Fruit fly (Drosophila melanogaster) whole organism, embryonic: ENCODE data around the gene Clk.
A peak's percentile ranks its signal among the peaks of the same experiment; 100 is the strongest.

Experiments used
- Ada2b ChIP-seq: fragments of 200-800 bp; sonication (Bioruptor generic); IDR thresholded peaks from 2 replicates; pipeline ENCODE4 v1.3.6; 2022; ENCODE audit warnings: missing biosample characterization, missing genetic modification characterization
- Adf1 ChIP-seq: fragments of 200-800 bp; sonication (Bioruptor generic); IDR thresholded peaks from 2 replicates; pipeline ENCODE4 v1.3.6; 2022; ENCODE audit warnings: missing biosample characterization, missing genetic modification characterization
- Antp ChIP-seq: fragments of 200-800 bp; sonication (Bioruptor generic); optimal IDR thresholded peaks from 3 replicates; lab custom pipeline; 2016; ENCODE audit warnings: missing biosample characterization, missing genetic modification characterization
- Awh ChIP-seq: fragments of 200-800 bp; sonication (Bioruptor generic); IDR thresholded peaks from 2 replicates; pipeline ENCODE4, ENCODE4 v1.3.6; 2022; ENCODE audit warnings: missing biosample characterization, missing genetic modification characterization
- Bgb ChIP-seq: fragments of 200-800 bp; sonication (Bioruptor generic); IDR thresholded peaks from 2 replicates; pipeline ENCODE4 v1.3.6; 2022; ENCODE audit warnings: missing biosample characterization, missing genetic modification characterization; ENCODE audit not compliant: partially characterized antibody
- CG10462 ChIP-seq: fragments of 200-800 bp; sonication (Bioruptor generic); optimal IDR thresholded peaks from 2 replicates; lab custom pipeline; 2016; ENCODE audit warnings: missing biosample characterization, missing genetic modification characterization
- CG12071 ChIP-seq: fragments of 200-800 bp; sonication (Bioruptor generic); optimal IDR thresholded peaks from 3 replicates; lab custom pipeline; 2018; ENCODE audit warnings: missing biosample characterization, mild to moderate bottlenecking, missing genetic modification characterization
- CG12219 ChIP-seq: fragments of 200-800 bp; sonication (Bioruptor generic); optimal IDR thresholded peaks from 3 replicates; lab custom pipeline; 2018; ENCODE audit warnings: missing biosample characterization, mild to moderate bottlenecking, missing genetic modification characterization
- CG13287 ChIP-seq: fragments of 200-800 bp; sonication (Bioruptor generic); IDR thresholded peaks from 2 replicates; pipeline ENCODE4 v1.3.6; 2022; ENCODE audit warnings: missing biosample characterization, missing genetic modification characterization; ENCODE audit not compliant: partially characterized antibody
- CG14441 ChIP-seq: fragments of 200-800 bp; sonication (Bioruptor generic); IDR thresholded peaks from 2 replicates; pipeline ENCODE4 v1.3.6; 2022; ENCODE audit warnings: missing biosample characterization, missing genetic modification characterization
- CG14860 ChIP-seq: fragments of 200-800 bp; sonication (Bioruptor generic); IDR thresholded peaks from 3 replicates; pipeline ENCODE4 v1.3.6; 2022; ENCODE audit warnings: missing biosample characterization, missing genetic modification characterization; ENCODE audit not compliant: partially characterized antibody
- CG15514 ChIP-seq: fragments of 200-800 bp; sonication (Bioruptor generic); optimal IDR thresholded peaks from 3 replicates; lab custom pipeline; 2017; ENCODE audit warnings: missing biosample characterization, missing genetic modification characterization, mild to moderate bottlenecking, moderate library complexity, missing genetic modification reagents
- CG17359 ChIP-seq: fragments of 200-800 bp; sonication (Bioruptor generic); optimal IDR thresholded peaks from 3 replicates; lab custom pipeline; 2018; ENCODE audit warnings: missing biosample characterization, mild to moderate bottlenecking, missing genetic modification characterization, moderate library complexity
- CG17385 ChIP-seq: fragments of 200-800 bp; sonication (Bioruptor generic); optimal IDR thresholded peaks from 3 replicates; lab custom pipeline; 2018; ENCODE audit warnings: missing biosample characterization, mild to moderate bottlenecking, missing genetic modification characterization
- CG1832 ChIP-seq: fragments of 200-800 bp; sonication (Bioruptor generic); optimal IDR thresholded peaks from 2 replicates; lab custom pipeline; 2017; ENCODE audit warnings: missing biosample characterization, mild to moderate bottlenecking, missing genetic modification characterization, inconsistent platforms
- CG18764 ChIP-seq: fragments of 200-800 bp; sonication (Bioruptor generic); optimal IDR thresholded peaks from 3 replicates; lab custom pipeline; 2016; ENCODE audit warnings: missing biosample characterization, missing genetic modification characterization
- CG2199 ChIP-seq: fragments of 200-800 bp; sonication (Bioruptor generic); IDR thresholded peaks from 3 replicates; pipeline ENCODE4 v1.3.6; 2022; ENCODE audit warnings: missing biosample characterization, missing genetic modification characterization
- CG2889 ChIP-seq: fragments of 200-800 bp; sonication (Bioruptor generic); IDR thresholded peaks from 3 replicates; pipeline ENCODE4 v1.3.6; 2022; ENCODE audit warnings: missing biosample characterization, missing genetic modification characterization
- CG3407 ChIP-seq: fragments of 200-800 bp; sonication (Bioruptor generic); optimal IDR thresholded peaks from 2 replicates; lab custom pipeline; 2018; ENCODE audit warnings: missing biosample characterization, mild to moderate bottlenecking, missing genetic modification characterization
- CG8290 ChIP-seq, 3 experiments: fragments of 200-800 bp; sonication (Bioruptor generic); optimal IDR thresholded peaks; 2 replicates each; lab custom pipeline; 2016 to 2019; ENCODE audit warnings: missing biosample characterization in 3 of 3, missing genetic modification characterization in 3 of 3, mild to moderate bottlenecking in 2 of 3, moderate library complexity in 1 of 3
- CG9797 ChIP-seq: fragments of 200-800 bp; sonication (Bioruptor generic); optimal IDR thresholded peaks from 3 replicates; lab custom pipeline; 2018; ENCODE audit warnings: missing biosample characterization, mild to moderate bottlenecking, missing genetic modification characterization
- Dll ChIP-seq: fragments of 200-800 bp; sonication (Bioruptor generic); IDR thresholded peaks from 4 replicates; pipeline ENCODE4 v1.3.6; 2022; ENCODE audit warnings: missing biosample characterization, missing genetic modification characterization; ENCODE audit not compliant: partially characterized antibody
- Eip74EF ChIP-seq, 2 experiments: fragments of 200-800 bp in 1 of 2; fragments of >200 bp in 1 of 2; sonication (Bioruptor generic) in 1 of 2; optimal IDR thresholded peaks; 2 replicates each; lab custom pipeline; 2017 to 2019; ENCODE audit warnings: missing biosample characterization in 2 of 2, missing genetic modification characterization in 2 of 2, mild to moderate bottlenecking in 1 of 2, moderate library complexity in 1 of 2
- HLH4C ChIP-seq: fragments of 200-800 bp; sonication (Bioruptor generic); IDR thresholded peaks from 3 replicates; pipeline ENCODE4 v1.3.6; 2022; ENCODE audit warnings: missing biosample characterization, missing genetic modification characterization; ENCODE audit not compliant: partially characterized antibody
- MESR4 ChIP-seq: fragments of 200-800 bp; sonication (Bioruptor generic); optimal IDR thresholded peaks from 2 replicates; lab custom pipeline; 2018; ENCODE audit warnings: missing biosample characterization, mild to moderate bottlenecking, missing genetic modification characterization, moderate library complexity
- NC2β ChIP-seq: fragments of 200-800 bp; sonication (Bioruptor generic); optimal IDR thresholded peaks from 2 replicates; lab custom pipeline; 2016; ENCODE audit warnings: missing biosample characterization, missing genetic modification characterization
- Nf-YC ChIP-seq: fragments of 200-800 bp; optimal IDR thresholded peaks from 3 replicates; lab custom pipeline; 2019; ENCODE audit warnings: missing biosample characterization, mild to moderate bottlenecking, missing genetic modification characterization, moderate library complexity
- Rfx ChIP-seq: fragments of 200-800 bp; sonication (Bioruptor generic); IDR thresholded peaks from 2 replicates; pipeline ENCODE4 v1.3.6; 2022; ENCODE audit warnings: missing biosample characterization, missing genetic modification characterization
- Scr ChIP-seq: fragments of 200-800 bp; sonication (Bioruptor generic); IDR thresholded peaks from 2 replicates; pipeline ENCODE4 v1.3.6; 2022; ENCODE audit warnings: missing biosample characterization, missing genetic modification characterization; ENCODE audit not compliant: partially characterized antibody
- Sox100B ChIP-seq: fragments of 200-800 bp; sonication (Bioruptor generic); optimal IDR thresholded peaks from 3 replicates; lab custom pipeline; 2018; ENCODE audit warnings: missing biosample characterization, mild to moderate bottlenecking, missing genetic modification characterization
- ase ChIP-seq: fragments of 200-800 bp; sonication (Bioruptor generic); IDR thresholded peaks from 3 replicates; pipeline ENCODE4 v1.3.6; 2022; ENCODE audit warnings: missing biosample characterization, missing genetic modification characterization
- cg ChIP-seq: fragments of 200-800 bp; sonication (Bioruptor generic); optimal IDR thresholded peaks from 3 replicates; lab custom pipeline; 2019; ENCODE audit warnings: missing biosample characterization, mild to moderate bottlenecking, missing genetic modification characterization, moderate library complexity
- chinmo ChIP-seq: fragments of 200-800 bp; sonication (Bioruptor generic); IDR thresholded peaks from 4 replicates; pipeline ENCODE4 v1.3.6; 2022; ENCODE audit warnings: missing biosample characterization, missing genetic modification characterization; ENCODE audit not compliant: partially characterized antibody
- danr ChIP-seq: fragments of 200-800 bp; sonication (Bioruptor generic); IDR thresholded peaks from 2 replicates; pipeline ENCODE4 v1.3.6; 2022; ENCODE audit warnings: missing biosample characterization, missing genetic modification characterization
- dm ChIP-seq: fragments of 200-800 bp; sonication (Bioruptor generic); optimal IDR thresholded peaks from 3 replicates; lab custom pipeline; 2016; ENCODE audit warnings: missing biosample characterization, missing genetic modification characterization
- ftz-f1 ChIP-seq: fragments of 200-800 bp; sonication (Bioruptor generic); optimal IDR thresholded peaks from 2 replicates; lab custom pipeline; 2016; ENCODE audit warnings: missing biosample characterization, missing genetic modification characterization
- lilli ChIP-seq: fragments of 200-800 bp; sonication (Bioruptor generic); optimal IDR thresholded peaks from 3 replicates; lab custom pipeline; 2016; ENCODE audit warnings: missing biosample characterization, missing genetic modification characterization
- nerfin-2 ChIP-seq: fragments of 200-800 bp; sonication (Bioruptor generic); IDR thresholded peaks from 2 replicates; pipeline ENCODE4 v1.3.6; 2022; ENCODE audit warnings: missing biosample characterization, missing genetic modification characterization; ENCODE audit not compliant: partially characterized antibody
- pfk ChIP-seq: fragments of 200-800 bp; sonication (Bioruptor generic); optimal IDR thresholded peaks from 2 replicates; lab custom pipeline; 2018; ENCODE audit warnings: missing biosample characterization, mild to moderate bottlenecking, missing genetic modification characterization, moderate library complexity
- rib ChIP-seq: fragments of 200-800 bp; sonication (Bioruptor generic); IDR thresholded peaks from 2 replicates; pipeline ENCODE4 v1.3.6; 2022; ENCODE audit warnings: missing biosample characterization, missing genetic modification characterization
- schlank ChIP-seq: fragments of 200-800 bp; sonication (Bioruptor generic); optimal IDR thresholded peaks from 2 replicates; lab custom pipeline; 2018; ENCODE audit warnings: missing biosample characterization, mild to moderate bottlenecking, missing genetic modification characterization
- sens ChIP-seq: fragments of 200-800 bp; sonication (Bioruptor generic); peaks from one replicate; lab custom pipeline; 2016; ENCODE audit warnings: missing biosample characterization, missing genetic modification characterization
- sqz ChIP-seq: fragments of 200-800 bp; sonication (Bioruptor generic); optimal IDR thresholded peaks from 3 replicates; lab custom pipeline; 2018; ENCODE audit warnings: missing biosample characterization, mild to moderate bottlenecking, missing genetic modification characterization
- tgo ChIP-seq: fragments of 200-800 bp; sonication (Bioruptor generic); IDR thresholded peaks from 3 replicates; pipeline ENCODE4 v1.3.6; 2022; ENCODE audit warnings: missing biosample characterization, missing genetic modification characterization
- tna ChIP-seq: fragments of 200-800 bp; sonication (Bioruptor generic); IDR thresholded peaks from 2 replicates; pipeline ENCODE4 v1.3.6; 2022; ENCODE audit warnings: missing biosample characterization, missing genetic modification characterization; ENCODE audit not compliant: partially characterized antibody
- tx ChIP-seq: fragments of 200-800 bp; sonication (Bioruptor generic); optimal IDR thresholded peaks from 2 replicates; lab custom pipeline; 2016; ENCODE audit warnings: missing biosample characterization, missing genetic modification characterization
- vnd ChIP-seq: fragments of 200-800 bp; sonication (Bioruptor generic); IDR thresholded peaks from 3 replicates; pipeline ENCODE4 v1.3.6; 2022; ENCODE audit warnings: missing biosample characterization, missing genetic modification characterization; ENCODE audit not compliant: partially characterized antibody
- zf30C ChIP-seq: fragments of 200-800 bp; sonication (Bioruptor generic); optimal IDR thresholded peaks from 3 replicates; lab custom pipeline; 2018; ENCODE audit warnings: missing biosample characterization, mild to moderate bottlenecking, missing genetic modification characterization

Gene Clk

DNA sequence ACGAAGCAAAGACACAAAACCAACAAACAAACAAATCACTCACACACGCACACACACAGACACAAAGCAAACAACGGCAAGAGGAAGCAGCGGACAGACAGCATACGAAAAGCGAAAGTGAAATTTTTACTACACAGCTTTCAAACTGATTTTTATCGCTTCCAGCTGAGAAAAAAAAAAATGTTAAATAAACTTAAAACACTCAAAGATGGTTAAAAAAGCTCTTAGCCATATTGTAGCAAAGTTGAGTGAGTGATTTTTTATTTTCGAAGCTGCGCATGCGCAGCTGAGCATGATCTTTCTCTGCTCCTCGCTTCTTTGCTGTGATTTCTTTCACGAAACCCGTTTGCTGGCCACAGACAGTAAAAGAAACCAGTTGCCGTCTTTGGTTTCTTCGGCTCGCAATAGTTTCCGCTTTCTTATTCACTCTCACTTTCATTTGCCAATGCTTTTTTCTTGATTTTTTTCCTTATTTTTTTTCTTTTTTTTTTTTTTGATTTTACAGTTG is 43.1 kb upstream of the Clk start (continued):
- TF ChIP-seq sqz (GFP tag; lab: Kevin White, UChicago) (peak; percentile 83), dm (GFP tag; lab: Kevin White, UChicago) (no peak), sens (no peak), ase (GFP tag; lab: Robert Waterston, UW) (no peak), zf30C (GFP tag; lab: Kevin White, UChicago) (no peak), MESR4 (GFP tag; lab: Kevin White, UChicago) (no peak), NC2β (GFP tag; lab: Kevin White, UChicago) (no peak), pfk (GFP tag; lab: Kevin White, UChicago) (no peak), tgo (no peak), CG12071 (GFP tag; lab: Kevin White, UChicago) (no peak), tx (GFP tag; lab: Kevin White, UChicago) (no peak), CG15514 (GFP tag; lab: Kevin White, UChicago) (no peak), Nf-YC (tag; lab: Kevin White, UChicago) (no peak), CG18764 (GFP tag; lab: Kevin White, UChicago) (no peak), CG17359 (peak; percentile 14), chinmo (GFP tag; lab: Robert Waterston, UW) (0 out of 4 replicates have a peak, but pooled peaks have one; percentile 55), Adf1 (GFP tag; lab: Robert Waterston, UW) (peak; percentile 13; the same call in 1 of the 2 replicates), CG12219 (GFP tag; lab: Kevin White, UChicago) (no peak), CG2199 (GFP tag; lab: Robert Waterston, UW) (no peak), lilli (no peak), Sox100B (GFP tag; lab: Kevin White, UChicago) (no peak), CG17385 (GFP tag; lab: Kevin White, UChicago) (peak; percentile 56), CG3407 (GFP tag; lab: Kevin White, UChicago) (no peak), Antp (GFP tag; lab: Kevin White, UChicago) (no peak), rib (GFP tag; lab: Robert Waterston, UW) (no peak), cg (GFP tag; lab: Kevin White, UChicago) (peak; percentile 43)

DNA sequence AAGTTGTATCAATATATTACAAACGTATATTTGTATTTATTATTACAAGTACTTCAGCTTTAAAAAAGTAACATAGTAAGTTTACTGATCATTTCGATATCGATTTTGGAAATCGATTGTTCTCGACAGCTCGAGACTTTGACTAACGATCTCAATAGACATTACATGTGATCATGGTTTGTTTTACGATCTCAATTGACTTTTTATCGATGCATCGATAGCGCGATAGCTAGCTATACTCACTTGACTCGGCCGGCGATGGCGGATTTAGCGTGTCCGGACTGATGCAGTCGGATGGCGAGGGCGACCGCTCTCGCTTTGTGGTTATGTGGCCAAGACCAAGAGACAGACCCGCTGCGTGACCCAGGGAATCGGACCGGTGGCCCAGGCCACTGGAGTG is 41.8 kb upstream of the Clk start:
- TF ChIP-seq CG14860 (peak; percentile 39; the same call in 2 of the 3 replicates), vnd (GFP tag; lab: Robert Waterston, UW) (peak; percentile 37; the same call in 1 of the 3 replicates), Bgb (peak; percentile 68), Awh (0 out of 2 replicates have a peak, but pooled peaks have one; percentile 20), ftz-f1 (GFP tag; lab: Kevin White, UChicago) (no peak), schlank (tag; lab: Kevin White, UChicago) (no peak), Scr (peak; percentile 59), CG1832 (GFP tag; lab: Kevin White, UChicago) (no peak), CG9797 (no peak), Ada2b (GFP tag; lab: Robert Waterston, UW) (no peak), CG10462 (GFP tag; lab: Kevin White, UChicago) (no peak), tna (GFP tag; lab: Robert Waterston, UW) (peak; percentile 13; the same call in 1 of the 2 replicates), rib (GFP tag; lab: Robert Waterston, UW) (no peak), Eip74EF (GFP tag; optimal IDR thresholded peaks at IDR 0.05; lab: Kevin White, UChicago) (no peak), danr (GFP tag; lab: Robert Waterston, UW) (no peak), CG13287 (GFP tag; lab: Robert Waterston, UW) (peak; percentile 65), CG14441 (GFP tag; lab: Robert Waterston, UW) (no peak), Dll (0 out of 4 replicates have a peak, but pooled peaks have one; percentile 22), Rfx (no peak), CG2889 (GFP tag; lab: Robert Waterston, UW) (0 out of 3 replicates have a peak, but pooled peaks have one; percentile 23), HLH4C (GFP tag; lab: Robert Waterston, UW) (peak; percentile 65), CG8290 (GFP tag; optimal IDR thresholded peaks at IDR 0.05; lab: Kevin White, UChicago) (no peak), CG8290 (tag; optimal IDR thresholded peaks at IDR 0.05; lab: Kevin White, UChicago) (peak in 1 of 2 experiments; percentile 22), nerfin-2 (0 out of 2 replicates have a peak, but pooled peaks have one; percentile 13)
